Fruit fly (Drosophila melanogaster): ENCODE data around the gene Blos3.

Blos3 gene

dm6 chr3L:18895079-18895478 is 25.1 kb downstream of the Blos3 start (continued):
- TF ChIP-seq da (GFP tag; optimal IDR thresholded peaks at IDR 0.05), result no peak
- TF ChIP-seq so (GFP tag; IDR thresholded peaks at IDR 0.05), result 0 out of 3 replicates have a peak, but pooled peaks have one; percentile 22
- no peak for TF ChIP-seq grn (GFP tag; optimal IDR thresholded peaks at IDR 0.05)
- TF ChIP-seq al (GFP tag; IDR thresholded peaks at IDR 0.05), result no peak
- no peak for TF ChIP-seq CG6254 (GFP tag; optimal IDR thresholded peaks at IDR 0.05)
- TF ChIP-seq caup (GFP tag; optimal IDR thresholded peaks at IDR 0.05; ENCODE audit: severe bottlenecking), result peak; percentile 14
- no peak for TF ChIP-seq Ptx1 (GFP tag; IDR thresholded peaks at IDR 0.05)
- TF ChIP-seq ind (GFP tag; optimal IDR thresholded peaks at IDR 0.05), result no peak
- TF ChIP-seq Dek (tag; optimal IDR thresholded peaks at IDR 0.05), result no peak
- no peak for TF ChIP-seq odd (GFP tag; optimal IDR thresholded peaks at IDR 0.05)
- no peak for TF ChIP-seq aop (GFP tag; IDR thresholded peaks at IDR 0.05)
- TF ChIP-seq CG13894 (tag; optimal IDR thresholded peaks at IDR 0.05), result peak; percentile 84
- TF ChIP-seq Ravus (GFP tag; IDR thresholded peaks at IDR 0.05), result no peak
- TF ChIP-seq CG17359 (tag; optimal IDR thresholded peaks at IDR 0.05), result peak; percentile 31
- TF ChIP-seq lbe (GFP tag; optimal IDR thresholded peaks at IDR 0.05), result no peak
- peak; percentile 1 for TF ChIP-seq PHDP (tag; optimal IDR thresholded peaks at IDR 0.05)
- TF ChIP-seq CG10543 (GFP tag; optimal IDR thresholded peaks at IDR 0.05), result peak; percentile 21
- no peak for TF ChIP-seq her (GFP tag; optimal IDR thresholded peaks at IDR 0.05)
- peak; percentile 48 for TF ChIP-seq cg (GFP tag; optimal IDR thresholded peaks at IDR 0.05)
- TF ChIP-seq CG3847 (GFP tag; IDR thresholded peaks at IDR 0.05), result no peak
- no peak for TF ChIP-seq CG1832 (GFP tag; optimal IDR thresholded peaks at IDR 0.05)
- peak; percentile 22 for TF ChIP-seq CG12769 (tag; optimal IDR thresholded peaks at IDR 0.05)
- TF ChIP-seq Dad (GFP tag; optimal IDR thresholded peaks at IDR 0.05), result no peak
- no peak for TF ChIP-seq CG10209 (GFP tag; optimal IDR thresholded peaks at IDR 0.05)
- no peak for TF ChIP-seq disco-r (GFP tag; optimal IDR thresholded peaks at IDR 0.05)
- TF ChIP-seq dmrt11E (tag; optimal IDR thresholded peaks at IDR 0.05), result no peak
- no peak for TF ChIP-seq Gsc (GFP tag; IDR thresholded peaks at IDR 0.05)
- TF ChIP-seq Gug (GFP tag; IDR thresholded peaks at IDR 0.05), result no peak
- no peak for TF ChIP-seq Oli (tag; optimal IDR thresholded peaks at IDR 0.05)
- no peak for TF ChIP-seq CG1792 (GFP tag; optimal IDR thresholded peaks at IDR 0.05)
- TF ChIP-seq HLHmδ (GFP tag; optimal IDR thresholded peaks at IDR 0.05), result no peak
- TF ChIP-seq CG10565 (GFP tag; optimal IDR thresholded peaks at IDR 0.05), result no peak
- TF ChIP-seq CG11560 (tag; IDR thresholded peaks at IDR 0.05), result no peak
- peak; percentile 9 for TF ChIP-seq CG2678 (tag; optimal IDR thresholded peaks at IDR 0.05)
- TF ChIP-seq stwl (tag; optimal IDR thresholded peaks at IDR 0.05), result no peak
- no peak for TF ChIP-seq Mad (GFP tag; optimal IDR thresholded peaks at IDR 0.05)
- no peak for TF ChIP-seq ap (GFP tag; IDR thresholded peaks at IDR 0.05)
- TF ChIP-seq CG31441 (GFP tag; IDR thresholded peaks at IDR 0.05), result no peak
- no peak for TF ChIP-seq CG12236 (GFP tag; optimal IDR thresholded peaks at IDR 0.05)
- TF ChIP-seq chif (GFP tag; optimal IDR thresholded peaks at IDR 0.05), result no peak
- peak; percentile 2 for TF ChIP-seq CTCF (GFP tag; optimal IDR thresholded peaks at IDR 0.05)
- no peak for TF ChIP-seq tna (GFP tag; IDR thresholded peaks at IDR 0.05; ENCODE audit: partially characterized antibody)
- peak; percentile 26 for TF ChIP-seq HmgZ (tag; optimal IDR thresholded peaks at IDR 0.05)
- no peak for TF ChIP-seq CG17328 (GFP tag; IDR thresholded peaks at IDR 0.05)
- no peak for TF ChIP-seq CG31365 (tag; optimal IDR thresholded peaks at IDR 0.05)
- no peak for TF ChIP-seq cad (GFP tag; optimal IDR thresholded peaks at IDR 0.05)
- TF ChIP-seq chinmo (GFP tag; IDR thresholded peaks at IDR 0.05; ENCODE audit: partially characterized antibody), result peak; percentile 70; the same call in 1 of the 4 replicates
- no peak for TF ChIP-seq Stat92E (GFP tag; optimal IDR thresholded peaks at IDR 0.05)
- TF ChIP-seq CG6175 (GFP tag; IDR thresholded peaks at IDR 0.05), result no peak
- TF ChIP-seq CG2199 (GFP tag; IDR thresholded peaks at IDR 0.05), result peak; percentile 45; the same call in 1 of the 3 replicates
- TF ChIP-seq sens (GFP tag), result peak; percentile 52
- TF ChIP-seq tap (tag; optimal IDR thresholded peaks at IDR 0.05), result no peak
